Worm (Caenorhabditis elegans): ENCODE measurements around the gene nlp-47.

Gene nlp-47

DNA sequence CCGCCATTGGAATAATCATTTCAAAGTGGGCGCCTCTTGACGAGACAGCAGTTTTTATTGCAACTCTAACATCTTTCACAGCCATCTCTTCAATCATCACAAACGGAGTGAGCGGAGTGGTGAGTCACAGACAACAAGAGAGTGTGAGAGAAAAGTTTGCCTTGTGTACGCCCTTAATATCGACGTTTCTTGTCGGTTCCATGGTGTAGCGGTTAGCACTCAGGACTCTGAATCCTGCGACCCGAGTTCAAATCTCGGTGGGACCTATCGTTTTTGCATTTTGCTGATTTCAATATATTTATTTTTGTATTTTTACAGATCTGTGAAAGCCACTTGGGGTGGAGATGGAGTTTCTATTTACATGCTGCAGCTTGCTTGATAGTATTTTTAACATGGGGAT lies 43.9 kb downstream of the nlp-47 start (continued):
- no peak for TF ChIP-seq unc-62 (GFP tag; optimal IDR thresholded peaks at IDR 0.05)
- TF ChIP-seq tbp1 (GFP tag; optimal IDR thresholded peaks at IDR 0.05) = peak; percentile 96
- no peak for TF ChIP-seq C06A6.2 (GFP tag; conservative IDR thresholded peaks at IDR 0.05)
- TF ChIP-seq ztf-26 (tag; optimal IDR thresholded peaks at IDR 0.05) = peak; percentile 21
- TF ChIP-seq Y67H2A.10 (GFP tag; conservative IDR thresholded peaks at IDR 0.05) = no peak
- TF ChIP-seq attf-3 (GFP tag; conservative IDR thresholded peaks at IDR 0.05) = 0 out of 2 replicates have a peak, but pooled peaks have one; percentile 33
- peak; percentile 31 for TF ChIP-seq athp-1 (tag; optimal IDR thresholded peaks at IDR 0.05)
- TF ChIP-seq pha-4 (tag; optimal IDR thresholded peaks at IDR 0.05) = no peak
- no peak for TF ChIP-seq lsl-1 (GFP tag; optimal IDR thresholded peaks at IDR 0.05)
- no peak for TF ChIP-seq Y95B8A.8 (GFP tag; IDR thresholded peaks at IDR 0.05)
- TF ChIP-seq F39B2.1 (GFP tag; IDR thresholded peaks at IDR 0.05) = no peak
- peak; percentile 60 for TF ChIP-seq hmg-1.2 (GFP tag; IDR thresholded peaks at IDR 0.05)
- 0 out of 2 replicates have a peak, but pooled peaks have one; percentile 51 for TF ChIP-seq Y56A3A.18 (GFP tag; IDR thresholded peaks at IDR 0.05)
- no peak for TF ChIP-seq gei-17 (GFP tag; optimal IDR thresholded peaks at IDR 0.05)
- TF ChIP-seq T26A5.8 (tag; optimal IDR thresholded peaks at IDR 0.05) = no peak
- peak; percentile 77 for TF ChIP-seq snpc-1.3 (tag; optimal IDR thresholded peaks at IDR 0.05; ENCODE audit: insufficient read depth)
- no peak for TF ChIP-seq ceh-58 (GFP tag; IDR thresholded peaks at IDR 0.05)
- no peak for TF ChIP-seq dpff-1 (tag; optimal IDR thresholded peaks at IDR 0.05)
- no peak for TF ChIP-seq nfya-2 (GFP tag; IDR thresholded peaks at IDR 0.05)
- TF ChIP-seq ztf-3 (GFP tag; optimal IDR thresholded peaks at IDR 0.05) = no peak
- no peak for TF ChIP-seq xnd-1 (tag; optimal IDR thresholded peaks at IDR 0.05)
- TF ChIP-seq ccch-3 (GFP tag; optimal IDR thresholded peaks at IDR 0.05) = no peak
- TF ChIP-seq let-526 (GFP tag; IDR thresholded peaks at IDR 0.05) = peak; percentile 81; the same call in 1 of the 2 replicates
- TF ChIP-seq ztf-25 (GFP tag; IDR thresholded peaks at IDR 0.05) = no peak
- TF ChIP-seq madf-3 (GFP tag; IDR thresholded peaks at IDR 0.05) = no peak
- no peak for TF ChIP-seq C17E4.6 (GFP tag; IDR thresholded peaks at IDR 0.05)
- TF ChIP-seq mcd-1 (GFP tag; IDR thresholded peaks at IDR 0.05) = no peak
- TF ChIP-seq rpc-1 (optimal IDR thresholded peaks at IDR 0.05) = peak; percentile 78
- peak; percentile 85 for TF ChIP-seq rpc-1 (tag; optimal IDR thresholded peaks at IDR 0.05)
- no peak for TF ChIP-seq mes-4 (tag; optimal IDR thresholded peaks at IDR 0.05)
- TF ChIP-seq ZK185.1 (tag; optimal IDR thresholded peaks at IDR 0.05; ENCODE audit: poor library complexity, severe bottlenecking) = peak; percentile 87
- peak; percentile 77 for TF ChIP-seq B0261.1 (tag; optimal IDR thresholded peaks at IDR 0.05)
- TF ChIP-seq tlf-1 (GFP tag; optimal IDR thresholded peaks at IDR 0.05) = peak; percentile 1
- no peak for TF ChIP-seq aptf-2 (GFP tag; conservative IDR thresholded peaks at IDR 0.05)
- TF ChIP-seq die-1 (tag; optimal IDR thresholded peaks at IDR 0.05) = peak; percentile 60
- TF ChIP-seq F33H1.4 (GFP tag; IDR thresholded peaks at IDR 0.05) = peak; percentile 17
- no peak; the same call in 1 of the 2 replicates for TF ChIP-seq ceh-100 (GFP tag; IDR thresholded peaks at IDR 0.05)
- no peak for TF ChIP-seq lin-54 (GFP tag; optimal IDR thresholded peaks at IDR 0.05)

DNA sequence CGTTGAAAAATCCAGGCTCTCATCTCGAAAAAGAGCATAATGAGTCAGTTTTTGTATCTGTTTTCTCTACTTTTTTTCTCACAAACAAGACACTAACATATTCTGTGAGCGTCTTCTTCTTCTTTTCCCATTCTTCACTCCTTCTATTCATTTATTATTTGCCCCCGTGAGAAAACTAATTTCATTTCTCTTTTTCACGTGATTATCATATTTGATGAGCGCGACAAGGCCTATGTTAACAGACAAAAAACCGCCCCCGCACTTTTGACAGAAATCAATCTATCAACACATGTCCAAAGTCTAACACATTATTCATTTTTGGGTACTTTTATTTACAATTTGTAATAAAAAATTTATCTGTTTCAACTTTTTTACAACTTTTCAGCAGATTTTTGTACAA lies 47.0 kb downstream of the nlp-47 start:
- TF ChIP-seq nhr-27 (tag; optimal IDR thresholded peaks at IDR 0.05) (no peak), madf-6 (GFP tag; IDR thresholded peaks at IDR 0.05) (no peak), F39B2.1 (GFP tag; IDR thresholded peaks at IDR 0.05) (no peak), unc-130 (GFP tag; optimal IDR thresholded peaks at IDR 0.05) (no peak), nhr-179 (tag; optimal IDR thresholded peaks at IDR 0.05) (no peak), hmg-20 (GFP tag; IDR thresholded peaks at IDR 0.05) (no peak), snpc-3.4 (tag; optimal IDR thresholded peaks at IDR 0.05) (no peak), lag-1 (GFP tag; IDR thresholded peaks at IDR 0.05) (no peak), ztf-6 (GFP tag; IDR thresholded peaks at IDR 0.05) (no peak), hlh-12 (tag; optimal IDR thresholded peaks at IDR 0.05) (no peak), ekl-4 (GFP tag; IDR thresholded peaks at IDR 0.05) (no peak), aptf-3 (GFP tag; IDR thresholded peaks at IDR 0.05) (no peak), cebp-2 (GFP tag; IDR thresholded peaks at IDR 0.05) (no peak), ceh-58 (GFP tag; IDR thresholded peaks at IDR 0.05) (no peak), egl-18 (GFP tag; IDR thresholded peaks at IDR 0.05) (no peak), xnd-1 (tag; optimal IDR thresholded peaks at IDR 0.05) (no peak), Y56A3A.18 (GFP tag; IDR thresholded peaks at IDR 0.05) (no peak)
